Fruit fly (Drosophila melanogaster): ENCODE measurements around the gene CG9330.

dm6 chr3L:19552136-19552773 is 33.8 kb upstream of the CG9330 start, which contains the start of the genes Ltn1 and CG9300:
- TF ChIP-seq Vsx1 (GFP tag; optimal IDR thresholded peaks at IDR 0.05) (no peak), Usf (GFP tag; optimal IDR thresholded peaks at IDR 0.05) (peak; percentile 20), CG12769 (tag; optimal IDR thresholded peaks at IDR 0.05) (no peak), repo (GFP tag; optimal IDR thresholded peaks at IDR 0.05) (no peak), crc (GFP tag; optimal IDR thresholded peaks at IDR 0.05) (peak; percentile 21), gsb-n (tag; optimal IDR thresholded peaks at IDR 0.05) (no peak), br (optimal IDR thresholded peaks at IDR 0.05) (no peak), CG31441 (GFP tag; IDR thresholded peaks at IDR 0.05) (no peak), tio (GFP tag; optimal IDR thresholded peaks at IDR 0.05) (no peak), psq (GFP tag; optimal IDR thresholded peaks at IDR 0.05) (peak; percentile 14), sob (GFP tag; IDR thresholded peaks at IDR 0.05) (peak; percentile 52; the same call in 1 of the 2 replicates)
